Fruit fly (Drosophila melanogaster) whole organism: ENCODE results near the gene Dif.

ENCODE experiments used
- CG8478 ChIP-seq: fragments of >200 bp; optimal IDR thresholded peaks from 2 replicates; lab custom pipeline; 2018; ENCODE audit warnings: inconsistent platforms
- Dll ChIP-seq: fragments of >200 bp; optimal IDR thresholded peaks from 2 replicates; lab custom pipeline; 2017
- EcR ChIP-seq, 2 experiments: fragments of >200 bp; optimal IDR thresholded peaks; 2 replicates each; lab custom pipeline; 2017; ENCODE audit warnings: missing biosample characterization in 2 of 2, missing genetic modification characterization in 2 of 2, missing genetic modification reagents in 2 of 2
- pan ChIP-seq: fragments of >200 bp; optimal IDR thresholded peaks from 2 replicates; lab custom pipeline; 2017
- psq ChIP-seq: fragments of >200 bp; optimal IDR thresholded peaks from 2 replicates; lab custom pipeline; 2017
- usp ChIP-seq: fragments of >200 bp; optimal IDR thresholded peaks from 2 replicates; lab custom pipeline; 2017; ENCODE audit warnings: missing biosample characterization, missing genetic modification characterization, mixed read lengths

Dif gene

dm6 chr2L:17429788-17430587 lies 3.0 kb downstream of the Dif start:
- TF ChIP-seq EcR (GFP tag; optimal IDR thresholded peaks at IDR 0.05; lab: Kevin White, UChicago) (peak; percentile 60 to 70), Dll (lab: Kevin White, UChicago) (no peak), usp (GFP tag; lab: Kevin White, UChicago) (no peak), pan (lab: Kevin White, UChicago) (no peak), CG8478 (lab: Kevin White, UChicago) (no peak), psq (lab: Kevin White, UChicago) (no peak)

DNA sequence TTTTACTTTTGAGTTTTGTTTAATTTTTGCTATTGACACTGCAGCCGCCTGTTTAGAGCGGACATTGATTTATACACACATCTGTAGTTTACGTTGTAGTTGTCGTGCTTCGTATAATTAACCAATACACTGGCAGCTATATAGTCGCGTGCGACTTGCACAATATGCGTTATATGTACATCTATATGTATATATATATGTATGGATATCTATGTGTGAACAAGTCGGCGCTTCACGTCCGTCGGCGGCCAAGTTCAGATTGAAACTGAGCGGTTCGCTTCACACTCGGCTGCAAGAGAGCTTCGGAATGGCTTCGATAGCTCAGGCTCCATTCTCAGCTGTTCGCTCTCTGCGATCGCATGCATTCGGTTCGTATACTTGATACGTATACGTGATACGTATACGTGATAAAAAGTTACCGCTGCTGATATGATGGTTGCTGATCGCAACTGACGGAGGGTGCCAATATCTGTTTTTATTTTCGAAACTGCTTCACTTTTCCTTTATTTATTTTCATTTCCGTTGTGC lies 5.0 kb downstream of the Dif start:
- TF ChIP-seq usp (GFP tag; lab: Kevin White, UChicago) (no peak), EcR (GFP tag; optimal IDR thresholded peaks at IDR 0.05; lab: Kevin White, UChicago) (no peak), psq (lab: Kevin White, UChicago) (no peak), CG8478 (lab: Kevin White, UChicago) (no peak), Dll (lab: Kevin White, UChicago) (no peak), pan (lab: Kevin White, UChicago) (no peak)

DNA sequence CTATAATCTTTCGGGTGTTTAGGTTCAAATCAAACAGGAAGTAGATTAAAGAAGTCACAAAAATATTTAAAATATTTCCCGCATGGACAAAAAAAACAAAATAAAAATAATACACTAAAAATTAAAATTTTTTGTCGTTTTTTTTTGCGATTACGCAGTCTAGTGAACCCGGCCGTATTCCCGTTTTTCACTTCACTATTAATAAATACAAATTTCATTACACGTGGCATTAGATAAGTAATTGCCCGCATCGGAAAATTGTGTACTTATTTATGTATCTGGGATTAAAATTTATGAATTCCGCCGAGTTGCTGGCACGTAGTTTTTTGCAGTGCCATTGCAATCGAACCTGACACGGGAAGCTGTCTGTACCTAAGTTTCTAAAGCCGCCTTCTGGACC lies 5.8 kb downstream of the Dif start:
- no peak for TF ChIP-seq Dll (lab: Kevin White, UChicago)
- TF ChIP-seq pan (lab: Kevin White, UChicago), result no peak
- no peak for TF ChIP-seq EcR (GFP tag; optimal IDR thresholded peaks at IDR 0.05; lab: Kevin White, UChicago)
- no peak for TF ChIP-seq usp (GFP tag; lab: Kevin White, UChicago)
- TF ChIP-seq psq (lab: Kevin White, UChicago), result no peak
- no peak for TF ChIP-seq CG8478 (lab: Kevin White, UChicago)

DNA sequence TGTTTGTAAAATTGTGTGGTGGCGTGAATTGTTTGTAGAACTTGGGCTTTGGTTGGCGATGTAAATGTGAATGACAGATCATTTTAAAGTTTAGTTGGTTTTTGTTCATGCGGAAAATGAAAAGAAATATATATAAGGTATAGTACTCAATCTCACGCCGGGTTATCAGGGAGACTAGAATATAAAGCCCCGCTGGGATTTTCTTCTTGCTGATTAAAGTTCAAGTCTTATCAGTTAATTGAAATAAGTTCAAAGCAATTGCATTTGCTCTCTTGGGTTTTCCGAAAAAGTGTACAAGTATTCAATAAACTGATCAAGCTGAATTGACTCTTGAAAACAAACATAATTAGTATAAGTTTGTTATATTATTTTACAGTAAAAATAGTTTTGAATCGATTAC lies 7.5 kb downstream of the Dif start:
- TF ChIP-seq Dll (lab: Kevin White, UChicago), result no peak
- no peak for TF ChIP-seq psq (lab: Kevin White, UChicago)
- TF ChIP-seq pan (lab: Kevin White, UChicago), result no peak
- no peak for TF ChIP-seq EcR (GFP tag; optimal IDR thresholded peaks at IDR 0.05; lab: Kevin White, UChicago)
- no peak for TF ChIP-seq CG8478 (lab: Kevin White, UChicago)
- TF ChIP-seq usp (GFP tag; lab: Kevin White, UChicago), result no peak

DNA sequence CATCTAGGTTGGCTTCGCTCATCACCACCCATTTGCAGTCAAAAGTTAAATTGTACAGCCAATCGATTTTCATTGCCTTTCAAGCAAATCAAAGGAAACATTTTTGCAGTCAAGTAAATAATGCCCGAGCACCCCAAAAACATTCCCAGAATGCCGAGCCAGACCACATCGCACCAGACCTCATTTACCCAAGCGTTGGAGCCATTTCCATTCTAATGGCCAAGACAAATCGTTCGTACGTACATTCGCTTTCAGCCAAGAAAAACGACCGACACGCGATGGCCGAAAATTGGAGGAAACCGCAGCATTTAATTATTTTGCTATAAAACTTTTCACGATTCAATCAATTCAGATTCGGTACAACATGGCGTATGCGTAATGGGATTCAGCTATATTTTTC lies 8.0 kb downstream of the Dif start:
- TF ChIP-seq EcR (GFP tag; optimal IDR thresholded peaks at IDR 0.05; lab: Kevin White, UChicago) (no peak), pan (lab: Kevin White, UChicago) (no peak)

- no peak for TF ChIP-seq Dll (lab: Kevin White, UChicago)
- no peak for TF ChIP-seq pan (lab: Kevin White, UChicago)
- no peak for TF ChIP-seq psq (lab: Kevin White, UChicago)
- TF ChIP-seq EcR (GFP tag; optimal IDR thresholded peaks at IDR 0.05; lab: Kevin White, UChicago), result no peak
- no peak for TF ChIP-seq CG8478 (lab: Kevin White, UChicago)
- TF ChIP-seq usp (GFP tag; lab: Kevin White, UChicago), result no peak
These were observed 10.9 kb downstream of the Dif start for dm6 chr2L:17422089-17422488.

DNA sequence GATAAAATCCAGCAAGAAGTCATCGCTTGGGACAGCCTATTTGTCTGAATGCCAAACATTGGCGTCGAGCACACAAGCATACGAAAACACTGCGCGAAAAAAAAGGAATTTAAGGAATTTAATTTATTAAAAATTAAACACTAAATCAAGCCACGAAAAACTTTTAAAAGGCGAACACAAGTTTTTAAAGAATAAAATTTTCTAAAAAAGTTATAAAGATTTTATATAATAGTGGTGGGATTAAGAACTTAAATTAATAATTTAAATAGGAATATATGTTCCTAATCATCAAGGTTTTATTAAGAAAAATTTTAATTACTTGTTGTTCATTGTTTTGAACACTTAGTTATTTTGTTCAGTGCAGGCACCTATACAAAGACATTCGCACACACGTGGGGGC lies 11.6 kb downstream of the Dif start:
- TF ChIP-seq usp (GFP tag; lab: Kevin White, UChicago) (no peak), pan (lab: Kevin White, UChicago) (no peak), CG8478 (lab: Kevin White, UChicago) (no peak)

DNA sequence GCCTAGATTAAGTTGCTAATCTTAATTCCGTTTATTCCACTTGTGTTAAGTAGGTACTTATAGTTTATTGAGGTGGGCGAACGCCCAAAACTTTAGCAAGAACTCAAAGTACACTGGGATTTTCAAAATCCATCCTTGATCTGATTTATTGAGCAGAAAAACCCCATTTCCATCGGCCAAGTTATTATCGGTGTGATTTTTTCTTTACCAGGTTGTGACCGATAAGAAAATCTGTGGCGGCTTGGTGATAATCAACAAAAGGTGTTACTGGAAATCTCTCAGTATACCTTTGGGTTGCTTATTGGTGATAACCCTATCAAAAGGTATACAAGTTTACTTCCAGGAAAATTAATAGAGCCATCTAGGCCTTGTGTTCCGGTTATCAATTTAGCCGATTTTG lies 12.5 kb downstream of the Dif start:
- TF ChIP-seq usp (GFP tag; lab: Kevin White, UChicago), result no peak

dm6 chr2L:17412533-17412932 lies 20.4 kb downstream of the Dif start, which contains the start of gene Rsph9:
TSS of gene Rsph9 (minus strand) at chr2L:17412633.
- TF ChIP-seq pan (lab: Kevin White, UChicago) (no peak), EcR (GFP tag; optimal IDR thresholded peaks at IDR 0.05; lab: Kevin White, UChicago) (no peak), CG8478 (lab: Kevin White, UChicago) (no peak), Dll (lab: Kevin White, UChicago) (no peak), usp (GFP tag; lab: Kevin White, UChicago) (no peak), psq (lab: Kevin White, UChicago) (no peak)

DNA sequence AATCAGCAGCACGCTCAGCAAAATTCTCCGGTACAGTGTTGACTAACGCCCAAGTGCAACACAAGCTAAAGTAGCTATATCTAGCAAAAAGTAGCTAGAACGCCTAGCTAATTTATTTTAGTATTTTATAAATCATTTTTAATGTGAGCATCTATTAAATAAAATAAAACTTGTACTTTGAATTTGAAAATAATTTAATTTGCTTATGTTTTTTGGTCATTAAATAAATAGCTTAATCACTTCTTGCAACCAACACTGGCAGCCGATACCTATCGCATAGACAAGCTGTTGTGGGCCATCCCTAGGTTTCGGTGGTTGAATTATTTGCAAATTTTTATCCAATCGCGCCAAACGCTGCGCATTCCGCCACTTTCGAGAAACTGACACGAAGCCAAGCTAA lies 22.6 kb downstream of the Dif start, which contains the start of the genes Polr2J and CG15141:
TSS of gene Polr2J (minus strand) at position 49 of the 400 bp plus-strand sequence.
TSS of gene CG15141 (plus strand) at position 284 of the 400 bp plus-strand sequence.
- no peak for TF ChIP-seq CG8478 (lab: Kevin White, UChicago)
- TF ChIP-seq Dll (lab: Kevin White, UChicago), result no peak
- TF ChIP-seq usp (GFP tag; lab: Kevin White, UChicago), result no peak
- no peak for TF ChIP-seq psq (lab: Kevin White, UChicago)
- no peak for TF ChIP-seq pan (lab: Kevin White, UChicago)
- TF ChIP-seq EcR (GFP tag; optimal IDR thresholded peaks at IDR 0.05; lab: Kevin White, UChicago), result no peak

DNA sequence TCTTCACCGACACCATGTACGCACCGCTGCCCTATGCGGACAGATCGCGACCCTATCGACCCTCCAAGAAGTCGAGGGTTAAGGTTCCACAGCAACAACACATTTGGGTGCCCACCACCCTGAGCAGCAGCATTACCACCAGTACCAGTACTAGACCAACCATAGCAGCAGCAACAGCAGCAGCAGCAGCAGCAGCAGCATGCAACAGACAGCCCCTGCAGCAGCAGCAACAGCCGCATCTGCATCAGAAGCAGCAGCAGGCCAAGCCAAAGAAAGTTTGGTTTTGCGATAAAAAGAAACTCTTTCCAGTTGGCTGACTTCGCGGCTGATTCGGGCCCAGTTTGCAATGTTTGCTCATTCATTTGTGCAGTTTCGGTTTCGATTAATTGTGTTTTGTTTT lies 30.5 kb downstream of the Dif start:
- TF ChIP-seq usp (GFP tag; lab: Kevin White, UChicago) (no peak), Dll (lab: Kevin White, UChicago) (no peak), EcR (GFP tag; optimal IDR thresholded peaks at IDR 0.05; lab: Kevin White, UChicago) (no peak), psq (lab: Kevin White, UChicago) (no peak), CG8478 (lab: Kevin White, UChicago) (no peak)

dm6 chr2L:17397372-17397771 lies 35.6 kb downstream of the Dif start:
- TF ChIP-seq pan (lab: Kevin White, UChicago), result no peak
- TF ChIP-seq CG8478 (lab: Kevin White, UChicago), result no peak
- no peak for TF ChIP-seq Dll (lab: Kevin White, UChicago)
- TF ChIP-seq EcR (GFP tag; optimal IDR thresholded peaks at IDR 0.05; lab: Kevin White, UChicago), result no peak
- TF ChIP-seq usp (GFP tag; lab: Kevin White, UChicago), result no peak
- TF ChIP-seq psq (lab: Kevin White, UChicago), result no peak
